Worm (Caenorhabditis elegans) whole organism, early embryonic: ENCODE measurements around the gene srx-112.

Experiments used
- B0310.2 ChIP-seq: sonication (generic microtip); optimal IDR thresholded peaks from 2 replicates; lab custom pipeline; 2016; ENCODE audit warnings: mild to moderate bottlenecking, missing genetic modification characterization, missing compliant biosample characterization
- F13C5.2 ChIP-seq: sonication (generic microtip); optimal IDR thresholded peaks from 2 replicates; lab custom pipeline; 2017; ENCODE audit warnings: mild to moderate bottlenecking, missing genetic modification characterization, inconsistent platforms, missing compliant biosample characterization
- ama-1 ChIP-seq: fragments of 150-350 bp; optimal IDR thresholded peaks from 2 replicates; lab custom pipeline; 2014
- ceh-13 ChIP-seq: fragments of 200-800 bp; sonication (Bioruptor generic); optimal IDR thresholded peaks from 2 replicates; lab custom pipeline; 2018; ENCODE audit warnings: mild to moderate bottlenecking, missing genetic modification characterization, missing compliant biosample characterization
- flt-1 ChIP-seq: fragments of 200-800 bp; sonication (Bioruptor generic); IDR thresholded peaks from 2 replicates; pipeline ENCODE4 v1.3.6; 2022; ENCODE audit warnings: missing genetic modification characterization, missing compliant biosample characterization
- pes-1 ChIP-seq: fragments of 200-800 bp; sonication (Bioruptor generic); IDR thresholded peaks from 2 replicates; pipeline ENCODE4 v1.3.6; 2022; ENCODE audit warnings: missing genetic modification reagents, missing genetic modification characterization, missing compliant biosample characterization
- sea-1 ChIP-seq: fragments of 200-800 bp; sonication (Bioruptor generic); conservative IDR thresholded peaks from 2 replicates; pipeline ENCODE4 v1.3.6; 2022; ENCODE audit warnings: missing genetic modification characterization, missing compliant biosample characterization
- tbx-11 ChIP-seq: fragments of 200-800 bp; sonication (Bioruptor generic); IDR thresholded peaks from 2 replicates; pipeline ENCODE4 v1.3.6; 2022; ENCODE audit warnings: missing genetic modification characterization, missing compliant biosample characterization
- tra-4 ChIP-seq: sonication (generic microtip); optimal IDR thresholded peaks from 2 replicates; lab custom pipeline; 2017; ENCODE audit warnings: missing genetic modification characterization, missing compliant biosample characterization

DNA sequence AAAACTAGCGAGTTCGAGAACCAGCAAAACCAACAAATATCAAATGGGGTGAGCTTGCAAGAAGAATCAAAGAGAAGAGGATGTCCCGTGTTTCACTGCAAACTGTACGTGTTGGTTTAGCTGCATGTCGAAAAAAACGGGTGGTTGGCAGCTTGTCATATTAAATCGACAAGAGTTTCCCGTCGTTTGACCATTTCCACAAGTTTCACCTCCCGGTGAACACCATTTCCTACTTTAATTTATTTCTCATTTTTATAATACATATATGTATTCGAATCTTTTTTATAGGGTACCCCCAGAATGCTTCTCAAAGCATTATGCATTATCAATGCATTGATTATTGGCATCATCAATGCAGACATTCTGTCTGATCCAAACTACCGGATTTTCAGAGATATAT lies 30.9 kb upstream of the srx-112 start, which contains the start of gene Y8A9A.2:
- TF ChIP-seq tbx-11: no peak
- no peak for TF ChIP-seq F13C5.2 (tag; lab: Kevin White, UChicago)
- no peak for TF ChIP-seq sea-1
- TF ChIP-seq ama-1: no peak
- no peak for TF ChIP-seq ceh-13
- TF ChIP-seq flt-1 (GFP tag; lab: Robert Waterston, UW): no peak
- TF ChIP-seq B0310.2 (tag; lab: Kevin White, UChicago): no peak
- TF ChIP-seq pes-1 (GFP tag; lab: Robert Waterston, UW): no peak
- TF ChIP-seq tra-4: no peak
